Worm (Caenorhabditis elegans) whole organism, early embryonic: ENCODE data around the gene gar-1.

Source experiments
- B0310.2 ChIP-seq: sonication (generic microtip); optimal IDR thresholded peaks from 2 replicates; lab custom pipeline; 2016; ENCODE audit warnings: mild to moderate bottlenecking, missing genetic modification characterization, missing compliant biosample characterization
- F13C5.2 ChIP-seq: sonication (generic microtip); optimal IDR thresholded peaks from 2 replicates; lab custom pipeline; 2017; ENCODE audit warnings: mild to moderate bottlenecking, missing genetic modification characterization, inconsistent platforms, missing compliant biosample characterization
- aly-1 ChIP-seq: sonication (generic microtip); optimal IDR thresholded peaks from 2 replicates; lab custom pipeline; 2016; ENCODE audit warnings: missing genetic modification characterization, missing compliant biosample characterization
- ama-1 ChIP-seq: fragments of 150-350 bp; optimal IDR thresholded peaks from 2 replicates; lab custom pipeline; 2014
- ceh-13 ChIP-seq: fragments of 200-800 bp; sonication (Bioruptor generic); optimal IDR thresholded peaks from 2 replicates; lab custom pipeline; 2018; ENCODE audit warnings: mild to moderate bottlenecking, missing genetic modification characterization, missing compliant biosample characterization
- ceh-36 ChIP-seq: sonication (generic microtip); optimal IDR thresholded peaks from 2 replicates; lab custom pipeline; 2016; ENCODE audit warnings: missing genetic modification characterization, inconsistent platforms, missing compliant biosample characterization
- ets-7 ChIP-seq: sonication (generic microtip); optimal IDR thresholded peaks from 2 replicates; lab custom pipeline; 2016; ENCODE audit warnings: missing genotype, missing genetic modification characterization, missing compliant biosample characterization
- flt-1 ChIP-seq: fragments of 200-800 bp; sonication (Bioruptor generic); IDR thresholded peaks from 2 replicates; pipeline ENCODE4 v1.3.6; 2022; ENCODE audit warnings: missing genetic modification characterization, missing compliant biosample characterization
- hmbx-1 ChIP-seq: sonication (generic microtip); optimal IDR thresholded peaks from 2 replicates; lab custom pipeline; 2016; ENCODE audit warnings: mild to moderate bottlenecking, missing genetic modification characterization, missing compliant biosample characterization
- hmg-4 ChIP-seq: fragments of 200-800 bp; sonication (Bioruptor generic); optimal IDR thresholded peaks from 2 replicates; lab custom pipeline; 2018; ENCODE audit warnings: mild to moderate bottlenecking, missing genetic modification characterization, missing compliant biosample characterization
- hnd-1 ChIP-seq: sonication (generic microtip); optimal IDR thresholded peaks from 2 replicates; lab custom pipeline; 2016; ENCODE audit warnings: missing genetic modification characterization, missing compliant biosample characterization
- pes-1 ChIP-seq: fragments of 200-800 bp; sonication (Bioruptor generic); IDR thresholded peaks from 2 replicates; pipeline ENCODE4 v1.3.6; 2022; ENCODE audit warnings: missing genetic modification reagents, missing genetic modification characterization, missing compliant biosample characterization
- scrt-1 ChIP-seq: fragments of 200-800 bp; sonication (Bioruptor generic); IDR thresholded peaks from 2 replicates; pipeline ENCODE4 v1.3.6; 2022; ENCODE audit warnings: missing genetic modification characterization, missing compliant biosample characterization
- sea-1 ChIP-seq: fragments of 200-800 bp; sonication (Bioruptor generic); conservative IDR thresholded peaks from 2 replicates; pipeline ENCODE4 v1.3.6; 2022; ENCODE audit warnings: missing genetic modification characterization, missing compliant biosample characterization
- tbx-11 ChIP-seq: fragments of 200-800 bp; sonication (Bioruptor generic); IDR thresholded peaks from 2 replicates; pipeline ENCODE4 v1.3.6; 2022; ENCODE audit warnings: missing genetic modification characterization, missing compliant biosample characterization
- tbx-37 ChIP-seq: fragments of 200-800 bp; sonication (Bioruptor generic); conservative IDR thresholded peaks from 2 replicates; pipeline ENCODE4 v1.3.6; 2022; ENCODE audit warnings: missing genetic modification reagents, missing genetic modification characterization, missing compliant biosample characterization
- tra-4 ChIP-seq: sonication (generic microtip); optimal IDR thresholded peaks from 2 replicates; lab custom pipeline; 2017; ENCODE audit warnings: missing genetic modification characterization, missing compliant biosample characterization

The gar-1 gene

DNA sequence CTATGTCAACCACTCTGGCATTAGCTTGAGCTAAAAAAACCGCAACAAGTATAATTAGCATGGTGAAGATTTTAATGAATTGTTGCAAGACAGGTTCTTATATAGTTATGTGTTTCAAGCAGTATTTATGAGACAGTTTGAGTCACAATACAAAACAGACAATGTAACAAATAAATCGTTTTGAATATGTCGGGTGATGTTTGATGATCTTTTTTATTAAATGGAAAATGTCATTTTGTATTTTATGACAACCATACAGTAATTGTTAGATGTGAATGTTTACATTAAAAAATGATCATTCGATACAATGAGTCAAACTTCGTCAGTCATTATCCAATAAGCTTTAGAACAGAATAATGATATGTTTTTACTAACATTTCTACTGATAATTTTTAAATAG is 41.3 kb downstream of the gar-1 start, which contains the start of gene K10C2.7:
K10C2.7 (minus strand) TSS at position 101 of the 400 bp plus-strand sequence.
- TF ChIP-seq scrt-1 (GFP tag; lab: Robert Waterston, UW), result no peak

DNA sequence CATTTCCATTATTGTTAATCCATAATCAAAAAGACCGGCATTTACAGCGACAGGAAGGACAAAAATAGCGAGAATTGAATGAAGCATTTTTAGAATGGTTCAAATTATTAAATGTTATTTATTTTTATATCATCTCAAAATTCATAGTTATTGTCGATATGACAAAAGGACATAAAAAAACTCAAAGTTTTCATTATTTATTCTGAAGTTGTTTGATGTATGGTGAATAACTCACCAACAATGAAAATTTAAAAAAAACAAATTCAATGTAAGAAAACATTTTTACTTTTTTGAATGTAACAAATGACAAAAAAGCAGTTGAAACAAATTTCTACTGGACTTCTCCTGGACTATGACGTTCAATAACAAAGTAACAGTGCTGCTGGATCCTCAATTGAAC is 44.2 kb downstream of the gar-1 start, which contains the start of gene K10C2.14:
K10C2.14 (minus strand) TSS at position 101 of the 400 bp plus-strand sequence.
- TF ChIP-seq hmg-4 (no peak), scrt-1 (GFP tag; lab: Robert Waterston, UW) (no peak), ets-7 (tag; lab: Kevin White, UChicago) (no peak)

DNA sequence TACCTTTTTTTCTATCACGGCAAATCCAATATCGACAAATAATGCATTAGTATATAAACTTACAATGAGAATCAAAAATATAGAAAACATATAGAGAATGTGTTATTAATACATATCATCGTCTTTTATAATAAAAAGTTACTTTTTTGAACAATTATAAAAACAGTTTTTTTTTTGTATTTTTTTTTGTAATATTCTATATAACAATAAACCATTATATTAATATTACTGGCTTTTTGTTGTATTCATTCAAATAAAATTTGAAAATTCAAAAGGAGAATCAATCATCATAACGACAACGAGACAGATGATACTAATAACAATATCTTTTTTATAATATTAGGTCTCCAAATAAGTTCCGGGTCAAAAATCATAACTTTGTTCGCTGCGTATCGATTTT is 47.1 kb downstream of the gar-1 start, which contains the start of gene K10C2.8:
K10C2.8 (minus strand) TSS at position 101 of the 400 bp plus-strand sequence.
- TF ChIP-seq ama-1 (no peak), tbx-37 (GFP tag; lab: Robert Waterston, UW) (no peak), B0310.2 (tag; lab: Kevin White, UChicago) (no peak), scrt-1 (GFP tag; lab: Robert Waterston, UW) (no peak), tra-4 (tag; lab: Kevin White, UChicago) (no peak), aly-1 (tag; lab: Kevin White, UChicago) (no peak), ets-7 (tag; lab: Kevin White, UChicago) (no peak), sea-1 (no peak), ceh-36 (tag; lab: Kevin White, UChicago) (no peak), ceh-13 (no peak), pes-1 (no peak), hmg-4 (no peak), hnd-1 (tag; lab: Kevin White, UChicago) (no peak), tbx-11 (GFP tag; lab: Robert Waterston, UW) (no peak), hmbx-1 (no peak)

DNA sequence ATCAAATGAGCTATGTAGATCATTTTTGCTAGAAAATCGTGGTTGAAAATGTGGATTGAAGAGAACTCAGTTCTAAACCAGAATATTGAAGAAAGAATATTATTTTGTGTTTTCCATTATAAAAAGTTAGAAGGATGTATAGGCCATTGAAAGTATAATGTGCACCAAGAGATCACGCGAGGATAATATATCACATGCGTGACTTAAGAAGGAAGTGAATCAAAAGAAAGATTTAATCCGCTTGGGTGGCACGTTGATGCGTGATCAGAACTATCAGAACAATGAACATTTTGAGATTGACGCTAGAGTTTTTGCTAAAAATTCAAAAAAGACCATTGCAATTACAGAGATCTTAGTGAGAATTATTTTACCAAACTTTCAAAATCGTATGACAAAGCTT is 48.9 kb downstream of the gar-1 start:
- TF ChIP-seq flt-1 (GFP tag; lab: Robert Waterston, UW) (no peak), tbx-37 (GFP tag; lab: Robert Waterston, UW) (no peak), sea-1 (no peak)

DNA sequence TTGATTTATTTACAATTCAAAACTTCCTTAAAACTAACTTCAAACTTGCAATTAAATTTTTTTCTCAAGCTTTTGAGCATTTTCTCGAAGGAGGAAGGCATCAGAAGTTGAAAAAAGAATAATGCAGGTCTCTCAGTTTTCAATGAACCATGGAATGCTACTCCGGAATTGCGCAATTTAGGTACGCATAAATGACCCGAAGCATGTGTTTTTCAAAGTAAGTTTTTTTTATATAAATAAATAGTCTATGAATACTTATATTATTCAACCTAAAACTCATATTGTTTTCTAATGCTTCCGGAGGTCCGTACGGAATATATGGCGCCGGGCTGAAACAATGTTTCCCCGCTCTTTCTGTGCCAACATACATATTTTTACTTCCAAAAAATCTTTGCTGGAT is 51.0 kb downstream of the gar-1 start, which contains the start of gene K10C2.2:
K10C2.2 (minus strand) TSS at position 101 of the 400 bp plus-strand sequence.
- TF ChIP-seq hmbx-1 (no peak), ama-1 (no peak), tbx-11 (GFP tag; lab: Robert Waterston, UW) (no peak), scrt-1 (GFP tag; lab: Robert Waterston, UW) (no peak), aly-1 (tag; lab: Kevin White, UChicago) (no peak), ceh-13 (no peak), ceh-36 (tag; lab: Kevin White, UChicago) (no peak), pes-1 (no peak), hmg-4 (no peak), flt-1 (GFP tag; lab: Robert Waterston, UW) (no peak), ets-7 (tag; lab: Kevin White, UChicago) (no peak), tra-4 (tag; lab: Kevin White, UChicago) (no peak), F13C5.2 (no peak), sea-1 (no peak), hnd-1 (tag; lab: Kevin White, UChicago) (no peak), B0310.2 (tag; lab: Kevin White, UChicago) (no peak), tbx-37 (GFP tag; lab: Robert Waterston, UW) (no peak)

ce11 chrX:6430510-6430909 is 54.2 kb downstream of the gar-1 start, which contains the start of gene ctsa-2:
Gene ctsa-2, minus strand, starts transcription at chrX:6430610.
- TF ChIP-seq sea-1 (no peak), F13C5.2 (no peak), hnd-1 (tag; lab: Kevin White, UChicago) (no peak), tra-4 (tag; lab: Kevin White, UChicago) (no peak), ets-7 (tag; lab: Kevin White, UChicago) (no peak)

DNA sequence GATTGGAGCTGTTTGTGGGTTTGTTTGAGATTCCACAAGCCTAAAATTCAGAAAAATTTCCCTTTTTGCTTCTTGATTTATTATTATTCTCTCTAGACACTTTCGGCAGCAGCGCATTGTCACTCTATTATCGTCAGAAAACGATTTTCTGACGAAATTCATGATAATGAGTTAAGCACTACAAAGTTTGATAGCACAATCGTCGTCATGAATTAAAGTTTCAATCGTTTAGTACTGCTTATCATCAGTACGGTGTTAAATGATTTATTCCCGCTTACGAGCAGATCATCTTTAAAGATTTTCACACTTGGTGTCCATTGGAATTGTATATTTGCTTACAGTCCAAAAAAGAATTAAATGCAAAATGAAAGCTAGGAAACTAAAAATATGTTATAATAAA is 55.1 kb downstream of the gar-1 start:
- TF ChIP-seq ceh-36 (tag; lab: Kevin White, UChicago), result no peak
- TF ChIP-seq B0310.2 (tag; lab: Kevin White, UChicago), result no peak
- TF ChIP-seq tra-4 (tag; lab: Kevin White, UChicago), result no peak
- TF ChIP-seq pes-1, result no peak
- TF ChIP-seq ceh-13, result no peak
- TF ChIP-seq ama-1, result no peak
- no peak for TF ChIP-seq hmbx-1
- TF ChIP-seq hmg-4, result no peak
- no peak for TF ChIP-seq scrt-1 (GFP tag; lab: Robert Waterston, UW)
- TF ChIP-seq F13C5.2, result no peak
- TF ChIP-seq aly-1 (tag; lab: Kevin White, UChicago), result no peak
